Fruit fly (Drosophila melanogaster): ENCODE data around the gene HLH4C.

HLH4C gene

dm6 chrX:4686150-4686549, 38.9 kb upstream of the HLH4C start (continued):
- TF ChIP-seq CG14050 (GFP tag; IDR thresholded peaks at IDR 0.05) (no peak), kni (GFP tag; optimal IDR thresholded peaks at IDR 0.05) (no peak), CG3407 (GFP tag; optimal IDR thresholded peaks at IDR 0.05) (no peak), Pdp1 (GFP tag; optimal IDR thresholded peaks at IDR 0.05) (peak in 1 of 2 experiments; percentile 46), Nf-YA (GFP tag; IDR thresholded peaks at IDR 0.05) (no peak), HLH4C (GFP tag; IDR thresholded peaks at IDR 0.05; ENCODE audit: partially characterized antibody) (no peak), CG31224 (GFP tag; IDR thresholded peaks at IDR 0.05) (no peak), Mes4 (GFP tag; optimal IDR thresholded peaks at IDR 0.05) (no peak), croc (GFP tag; conservative IDR thresholded peaks at IDR 0.05) (no peak), CG11723 (GFP tag; optimal IDR thresholded peaks at IDR 0.05) (no peak), CG1832 (GFP tag; optimal IDR thresholded peaks at IDR 0.05) (peak; percentile 91), PHDP (tag; optimal IDR thresholded peaks at IDR 0.05) (no peak), Blimp-1 (GFP tag; optimal IDR thresholded peaks at IDR 0.05) (no peak), fd96Cb (tag; optimal IDR thresholded peaks at IDR 0.05) (no peak), CG15696 (tag; optimal IDR thresholded peaks at IDR 0.05) (no peak), CG14014 (GFP tag; IDR thresholded peaks at IDR 0.05) (no peak), sens-2 (GFP tag; IDR thresholded peaks at IDR 0.05) (no peak), CG11560 (tag; IDR thresholded peaks at IDR 0.05) (no peak), Aef1 (GFP tag; IDR thresholded peaks at IDR 0.05) (0 out of 3 replicates have a peak, but pooled peaks have one; percentile 19), chm (GFP tag; IDR thresholded peaks at IDR 0.05) (no peak), crp (GFP tag; optimal IDR thresholded peaks at IDR 0.05) (no peak), CG15269 (tag; optimal IDR thresholded peaks at IDR 0.05) (no peak), seq (GFP tag; IDR thresholded peaks at IDR 0.05) (no peak), CG31441 (GFP tag; IDR thresholded peaks at IDR 0.05) (no peak), Trl (optimal IDR thresholded peaks at IDR 0.05) (peak; percentile 13 to 48), Trl (GFP tag; optimal IDR thresholded peaks at IDR 0.05) (no peak), Rx (GFP tag; IDR thresholded peaks at IDR 0.05) (no peak), CG13624 (GFP tag; optimal IDR thresholded peaks at IDR 0.05) (no peak), sd (tag; optimal IDR thresholded peaks at IDR 0.05) (peak; percentile 16), ssp (GFP tag; IDR thresholded peaks at IDR 0.05) (no peak), salm (tag; optimal IDR thresholded peaks at IDR 0.05) (no peak), tgo (GFP tag; IDR thresholded peaks at IDR 0.05) (no peak), CHES-1-like (GFP tag; optimal IDR thresholded peaks at IDR 0.05) (no peak), dm (GFP tag; optimal IDR thresholded peaks at IDR 0.05) (no peak), Drgx (GFP tag; IDR thresholded peaks at IDR 0.05) (peak; percentile 57), CG2875 (GFP tag; optimal IDR thresholded peaks at IDR 0.05) (no peak)

dm6 chrX:4684444-4684924, 37.3 kb upstream of the HLH4C start:
- TF ChIP-seq CG17186 (GFP tag; optimal IDR thresholded peaks at IDR 0.05) (peak; percentile 49), CG13894 (tag; optimal IDR thresholded peaks at IDR 0.05) (peak; percentile 86), sna (GFP tag; IDR thresholded peaks at IDR 0.05; ENCODE audit: partially characterized antibody) (peak; percentile 68), hbn (GFP tag; IDR thresholded peaks at IDR 0.05; ENCODE audit: partially characterized antibody) (peak; percentile 68), CG15601 (tag; optimal IDR thresholded peaks at IDR 0.05) (peak; percentile 52), Dek (tag; optimal IDR thresholded peaks at IDR 0.05) (peak; percentile 76), YL-1 (GFP tag; optimal IDR thresholded peaks at IDR 0.05) (peak; percentile 96), CG34224 (GFP tag; IDR thresholded peaks at IDR 0.05; ENCODE audit: partially characterized antibody) (peak; percentile 74; the same call in 2 of the 3 replicates), Sry-β (GFP tag; optimal IDR thresholded peaks at IDR 0.05) (peak; percentile 68), CG10274 (GFP tag; optimal IDR thresholded peaks at IDR 0.05) (peak; percentile 65), CG9876 (GFP tag; optimal IDR thresholded peaks at IDR 0.05) (peak; percentile 84), corto (GFP tag; optimal IDR thresholded peaks at IDR 0.05) (no peak), Dll (GFP tag; IDR thresholded peaks at IDR 0.05; ENCODE audit: partially characterized antibody) (peak; percentile 81), TFAM (GFP tag; optimal IDR thresholded peaks at IDR 0.05) (no peak), Neu2 (GFP tag; optimal IDR thresholded peaks at IDR 0.05; ENCODE audit: borderline replicate concordance) (no peak), cg (GFP tag; optimal IDR thresholded peaks at IDR 0.05) (peak; percentile 98), CG8478 (optimal IDR thresholded peaks at IDR 0.05) (peak; percentile 98)

Measured in whole organism, embryonic.